Worm (Caenorhabditis elegans) whole organism, early embryonic: Measurements from ENCODE around the gene set-25.

Source experiments
- B0310.2 ChIP-seq: sonication (generic microtip); optimal IDR thresholded peaks from 2 replicates; lab custom pipeline; 2016; ENCODE audit warnings: mild to moderate bottlenecking, missing genetic modification characterization, missing compliant biosample characterization
- F13C5.2 ChIP-seq: sonication (generic microtip); optimal IDR thresholded peaks from 2 replicates; lab custom pipeline; 2017; ENCODE audit warnings: mild to moderate bottlenecking, missing genetic modification characterization, inconsistent platforms, missing compliant biosample characterization
- aly-1 ChIP-seq: sonication (generic microtip); optimal IDR thresholded peaks from 2 replicates; lab custom pipeline; 2016; ENCODE audit warnings: missing genetic modification characterization, missing compliant biosample characterization
- ama-1 ChIP-seq: fragments of 150-350 bp; optimal IDR thresholded peaks from 2 replicates; lab custom pipeline; 2014
- ceh-13 ChIP-seq: fragments of 200-800 bp; sonication (Bioruptor generic); optimal IDR thresholded peaks from 2 replicates; lab custom pipeline; 2018; ENCODE audit warnings: mild to moderate bottlenecking, missing genetic modification characterization, missing compliant biosample characterization
- ceh-36 ChIP-seq: sonication (generic microtip); optimal IDR thresholded peaks from 2 replicates; lab custom pipeline; 2016; ENCODE audit warnings: missing genetic modification characterization, inconsistent platforms, missing compliant biosample characterization
- ets-7 ChIP-seq: sonication (generic microtip); optimal IDR thresholded peaks from 2 replicates; lab custom pipeline; 2016; ENCODE audit warnings: missing genotype, missing genetic modification characterization, missing compliant biosample characterization
- flt-1 ChIP-seq: fragments of 200-800 bp; sonication (Bioruptor generic); IDR thresholded peaks from 2 replicates; pipeline ENCODE4 v1.3.6; 2022; ENCODE audit warnings: missing genetic modification characterization, missing compliant biosample characterization
- hmbx-1 ChIP-seq: sonication (generic microtip); optimal IDR thresholded peaks from 2 replicates; lab custom pipeline; 2016; ENCODE audit warnings: mild to moderate bottlenecking, missing genetic modification characterization, missing compliant biosample characterization
- hmg-4 ChIP-seq: fragments of 200-800 bp; sonication (Bioruptor generic); optimal IDR thresholded peaks from 2 replicates; lab custom pipeline; 2018; ENCODE audit warnings: mild to moderate bottlenecking, missing genetic modification characterization, missing compliant biosample characterization
- hnd-1 ChIP-seq: sonication (generic microtip); optimal IDR thresholded peaks from 2 replicates; lab custom pipeline; 2016; ENCODE audit warnings: missing genetic modification characterization, missing compliant biosample characterization
- pes-1 ChIP-seq: fragments of 200-800 bp; sonication (Bioruptor generic); IDR thresholded peaks from 2 replicates; pipeline ENCODE4 v1.3.6; 2022; ENCODE audit warnings: missing genetic modification reagents, missing genetic modification characterization, missing compliant biosample characterization
- scrt-1 ChIP-seq: fragments of 200-800 bp; sonication (Bioruptor generic); IDR thresholded peaks from 2 replicates; pipeline ENCODE4 v1.3.6; 2022; ENCODE audit warnings: missing genetic modification characterization, missing compliant biosample characterization
- sea-1 ChIP-seq: fragments of 200-800 bp; sonication (Bioruptor generic); conservative IDR thresholded peaks from 2 replicates; pipeline ENCODE4 v1.3.6; 2022; ENCODE audit warnings: missing genetic modification characterization, missing compliant biosample characterization
- tbx-11 ChIP-seq: fragments of 200-800 bp; sonication (Bioruptor generic); IDR thresholded peaks from 2 replicates; pipeline ENCODE4 v1.3.6; 2022; ENCODE audit warnings: missing genetic modification characterization, missing compliant biosample characterization
- tbx-37 ChIP-seq: fragments of 200-800 bp; sonication (Bioruptor generic); conservative IDR thresholded peaks from 2 replicates; pipeline ENCODE4 v1.3.6; 2022; ENCODE audit warnings: missing genetic modification reagents, missing genetic modification characterization, missing compliant biosample characterization
- tra-4 ChIP-seq: sonication (generic microtip); optimal IDR thresholded peaks from 2 replicates; lab custom pipeline; 2017; ENCODE audit warnings: missing genetic modification characterization, missing compliant biosample characterization

set-25 gene

DNA sequence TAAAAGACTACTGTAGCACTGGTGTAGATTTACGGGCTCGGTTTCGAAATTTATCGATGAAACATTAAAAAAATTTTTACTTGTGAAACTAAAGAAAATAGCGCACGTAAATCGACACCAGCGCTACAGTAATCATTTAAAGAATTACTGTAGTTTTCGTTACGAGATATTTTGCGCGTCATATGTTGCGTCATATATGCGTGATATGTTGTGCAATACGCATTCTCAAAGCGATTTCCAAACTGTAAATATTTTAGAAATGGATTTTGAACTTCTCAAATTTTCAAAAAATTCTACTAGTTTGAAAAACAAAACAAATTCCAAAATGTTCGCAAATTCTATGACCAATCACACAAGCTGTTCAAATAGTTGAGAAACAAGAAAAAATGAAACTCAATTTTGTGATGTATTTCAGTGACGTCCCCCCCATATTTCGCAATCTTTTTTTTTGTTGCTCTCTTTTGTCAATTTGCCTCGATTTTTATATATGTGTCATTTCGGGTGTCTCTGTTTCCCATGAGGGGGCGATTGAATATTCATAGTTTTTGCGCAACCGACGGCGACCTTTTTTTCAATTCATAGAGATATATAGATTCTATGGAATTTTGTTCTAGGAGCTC lies 14.9 kb downstream of the set-25 start:
- TF ChIP-seq tbx-11 (GFP tag; lab: Robert Waterston, UW) (no peak), B0310.2 (tag; lab: Kevin White, UChicago) (no peak), ama-1 (lab: Kevin White, UChicago) (no peak), sea-1 (GFP tag; lab: Robert Waterston, UW) (no peak), hnd-1 (tag; lab: Kevin White, UChicago) (no peak), ceh-36 (tag; lab: Kevin White, UChicago) (no peak), tra-4 (tag; lab: Kevin White, UChicago) (no peak), scrt-1 (GFP tag; lab: Robert Waterston, UW) (no peak), flt-1 (GFP tag; lab: Robert Waterston, UW) (no peak), ets-7 (tag; lab: Kevin White, UChicago) (no peak), ceh-13 (GFP tag; lab: Kevin White, UChicago) (no peak), pes-1 (GFP tag; lab: Robert Waterston, UW) (no peak), hmbx-1 (tag; lab: Kevin White, UChicago) (no peak), aly-1 (no peak)

- TF ChIP-seq ceh-36 (tag; lab: Kevin White, UChicago), result no peak
- TF ChIP-seq hmg-4, result no peak
- TF ChIP-seq tbx-37, result no peak
- no peak for TF ChIP-seq ceh-13 (GFP tag; lab: Kevin White, UChicago)
- no peak for TF ChIP-seq sea-1 (GFP tag; lab: Robert Waterston, UW)
- TF ChIP-seq ama-1 (lab: Kevin White, UChicago), result no peak
- no peak for TF ChIP-seq aly-1
- no peak for TF ChIP-seq flt-1 (GFP tag; lab: Robert Waterston, UW)
- no peak for TF ChIP-seq pes-1 (GFP tag; lab: Robert Waterston, UW)
- no peak for TF ChIP-seq F13C5.2 (tag; lab: Kevin White, UChicago)
- TF ChIP-seq scrt-1 (GFP tag; lab: Robert Waterston, UW), result no peak
- no peak for TF ChIP-seq hmbx-1 (tag; lab: Kevin White, UChicago)
- TF ChIP-seq B0310.2 (tag; lab: Kevin White, UChicago), result no peak
- no peak for TF ChIP-seq tra-4 (tag; lab: Kevin White, UChicago)
- TF ChIP-seq tbx-11 (GFP tag; lab: Robert Waterston, UW), result no peak
- no peak for TF ChIP-seq ets-7 (tag; lab: Kevin White, UChicago)
Observed at ce11 chrIII:13276958-13277357, 15.9 kb downstream of the set-25 start, which contains the start of gene unc-64. Gene unc-64, plus strand, starts transcription at chrIII:13277258.

ce11 chrIII:13275784-13276183 lies 17.1 kb downstream of the set-25 start:
- no peak for TF ChIP-seq hmbx-1 (tag; lab: Kevin White, UChicago)
- no peak for TF ChIP-seq B0310.2 (tag; lab: Kevin White, UChicago)
- peak; percentile 42 for TF ChIP-seq hmg-4

DNA sequence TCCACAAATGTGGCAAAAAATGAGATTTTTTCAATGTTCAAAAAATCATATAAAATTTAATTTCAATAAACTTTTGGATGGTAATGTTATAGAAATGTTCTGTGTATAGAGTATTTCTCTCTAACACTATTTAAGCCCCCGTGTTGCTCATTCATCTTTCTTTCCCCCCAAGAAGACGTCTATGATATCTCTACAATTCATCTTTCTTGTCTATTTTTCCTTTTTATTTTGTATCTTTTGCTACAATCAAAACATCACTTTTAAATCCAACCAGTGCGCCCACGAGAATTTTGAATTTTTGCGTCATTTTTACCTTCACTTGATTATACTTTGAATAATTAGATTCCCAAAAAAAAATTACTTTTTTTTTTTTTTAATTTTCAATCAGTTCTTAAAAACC lies 20.1 kb downstream of the set-25 start:
- no peak for TF ChIP-seq F13C5.2 (tag; lab: Kevin White, UChicago)
- TF ChIP-seq hmg-4, result no peak
- TF ChIP-seq B0310.2 (tag; lab: Kevin White, UChicago), result no peak
- no peak for TF ChIP-seq ets-7 (tag; lab: Kevin White, UChicago)
- no peak for TF ChIP-seq ceh-36 (tag; lab: Kevin White, UChicago)

DNA sequence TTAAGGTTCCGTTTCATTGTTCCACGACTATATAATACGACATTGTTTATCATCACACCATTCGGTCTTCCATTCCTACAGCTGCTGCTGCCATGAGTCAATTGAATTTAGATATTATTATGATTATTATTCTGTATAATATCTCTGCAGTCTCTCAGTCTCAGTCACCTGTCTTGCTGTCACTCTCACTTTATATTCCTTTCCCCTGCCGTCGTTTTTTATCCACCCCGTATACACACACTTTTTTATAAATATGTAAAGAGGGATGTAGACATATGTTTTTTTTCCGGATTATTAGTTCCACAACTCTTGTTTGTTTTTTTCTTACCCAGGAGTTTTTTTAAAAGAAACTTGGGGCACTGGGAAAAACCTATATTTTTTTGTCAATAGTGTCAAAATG lies 20.7 kb downstream of the set-25 start:
- TF ChIP-seq scrt-1 (GFP tag; lab: Robert Waterston, UW), result no peak
- TF ChIP-seq tbx-11 (GFP tag; lab: Robert Waterston, UW), result no peak
- TF ChIP-seq pes-1 (GFP tag; lab: Robert Waterston, UW), result no peak
- no peak for TF ChIP-seq ceh-13 (GFP tag; lab: Kevin White, UChicago)
- TF ChIP-seq sea-1 (GFP tag; lab: Robert Waterston, UW), result no peak
- no peak for TF ChIP-seq aly-1
- TF ChIP-seq hmbx-1 (tag; lab: Kevin White, UChicago), result no peak
- no peak for TF ChIP-seq ets-7 (tag; lab: Kevin White, UChicago)
- TF ChIP-seq ama-1 (lab: Kevin White, UChicago), result no peak
- no peak for TF ChIP-seq F13C5.2 (tag; lab: Kevin White, UChicago)
- no peak for TF ChIP-seq hmg-4
- TF ChIP-seq B0310.2 (tag; lab: Kevin White, UChicago), result no peak
- no peak for TF ChIP-seq tra-4 (tag; lab: Kevin White, UChicago)
- TF ChIP-seq hnd-1 (tag; lab: Kevin White, UChicago), result no peak
- TF ChIP-seq flt-1 (GFP tag; lab: Robert Waterston, UW), result no peak
- no peak for TF ChIP-seq tbx-37
- TF ChIP-seq ceh-36 (tag; lab: Kevin White, UChicago), result no peak

- TF ChIP-seq ceh-36 (tag; lab: Kevin White, UChicago) (no peak), aly-1 (no peak), scrt-1 (GFP tag; lab: Robert Waterston, UW) (no peak), flt-1 (GFP tag; lab: Robert Waterston, UW) (no peak), tbx-11 (GFP tag; lab: Robert Waterston, UW) (no peak), hnd-1 (tag; lab: Kevin White, UChicago) (no peak), hmbx-1 (tag; lab: Kevin White, UChicago) (no peak), sea-1 (GFP tag; lab: Robert Waterston, UW) (no peak), ceh-13 (GFP tag; lab: Kevin White, UChicago) (no peak), pes-1 (GFP tag; lab: Robert Waterston, UW) (no peak), F13C5.2 (tag; lab: Kevin White, UChicago) (no peak), tbx-37 (no peak), hmg-4 (no peak), ama-1 (lab: Kevin White, UChicago) (no peak), ets-7 (tag; lab: Kevin White, UChicago) (no peak), B0310.2 (tag; lab: Kevin White, UChicago) (no peak), tra-4 (tag; lab: Kevin White, UChicago) (no peak)
Observed at ce11 chrIII:13270896-13271295, 22.0 kb downstream of the set-25 start.

DNA sequence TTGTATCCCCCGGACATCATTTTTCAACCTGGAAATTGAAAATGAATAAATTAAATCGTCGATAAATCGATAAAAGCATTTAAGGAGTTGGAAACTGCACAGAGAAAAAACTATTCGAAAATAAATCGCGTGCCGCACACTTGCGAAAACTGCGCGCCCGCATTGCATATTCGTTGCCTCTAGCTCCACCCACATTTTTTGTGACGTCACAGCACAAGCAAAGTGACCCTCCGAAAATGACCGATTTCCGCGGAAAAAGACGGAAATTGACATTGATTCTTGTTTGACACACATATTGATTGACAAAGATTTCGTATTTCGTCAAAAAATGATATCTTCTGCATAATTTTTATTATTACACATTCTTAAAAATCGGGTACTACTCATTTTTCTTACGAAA lies 24.0 kb downstream of the set-25 start, which contains the start of gene cpf-2:
cpf-2 (minus strand) TSS at position 28 of the 400 bp plus-strand sequence.
- peak; percentile 57; the same call in 1 of the 2 replicates for TF ChIP-seq scrt-1 (GFP tag; lab: Robert Waterston, UW)
- TF ChIP-seq hnd-1 (tag; lab: Kevin White, UChicago), result peak; percentile 13
- TF ChIP-seq ceh-13 (GFP tag; lab: Kevin White, UChicago), result peak; percentile 33
- peak; percentile 12 for TF ChIP-seq tra-4 (tag; lab: Kevin White, UChicago)
- no peak for TF ChIP-seq ets-7 (tag; lab: Kevin White, UChicago)
- peak; percentile 65; the same call in 1 of the 2 replicates for TF ChIP-seq tbx-11 (GFP tag; lab: Robert Waterston, UW)
- TF ChIP-seq hmbx-1 (tag; lab: Kevin White, UChicago), result peak; percentile 33
- no peak for TF ChIP-seq ama-1 (lab: Kevin White, UChicago)
- peak; percentile 44 for TF ChIP-seq aly-1
- TF ChIP-seq tbx-37, result peak; percentile 55; the same call in 1 of the 2 replicates
- peak; percentile 75 for TF ChIP-seq pes-1 (GFP tag; lab: Robert Waterston, UW)
- TF ChIP-seq ceh-36 (tag; lab: Kevin White, UChicago), result peak; percentile 51
- peak; percentile 33 for TF ChIP-seq B0310.2 (tag; lab: Kevin White, UChicago)
- TF ChIP-seq F13C5.2 (tag; lab: Kevin White, UChicago), result peak; percentile 93
- TF ChIP-seq sea-1 (GFP tag; lab: Robert Waterston, UW), result peak; percentile 80
- TF ChIP-seq flt-1 (GFP tag; lab: Robert Waterston, UW), result peak; percentile 64
- TF ChIP-seq hmg-4, result peak; percentile 73
